Worm (Caenorhabditis elegans): ENCODE results near the gene Y54E2A.4.

Gene Y54E2A.4

DNA sequence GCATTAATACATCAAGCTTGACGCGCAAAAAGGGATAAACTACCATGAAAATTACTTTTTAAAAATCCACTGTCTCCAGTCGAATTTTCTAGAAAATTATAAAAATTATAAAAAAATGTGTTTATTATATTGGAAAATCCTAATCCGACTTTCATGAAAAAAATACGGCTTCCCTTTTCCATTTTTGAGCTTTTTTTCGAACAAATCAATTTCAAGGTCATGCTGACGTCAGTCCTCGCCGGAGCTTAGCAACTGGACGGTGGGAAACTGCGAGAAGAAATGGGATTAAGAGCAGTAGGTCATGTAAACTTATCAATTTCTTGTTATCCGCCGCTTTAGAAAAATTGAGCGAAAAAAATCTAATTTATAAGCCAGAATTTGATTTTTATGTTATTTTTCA lies 9.3 kb upstream of the Y54E2A.4 start:
- TF ChIP-seq nhr-237 (tag; optimal IDR thresholded peaks at IDR 0.05) (no peak), hmg-11 (tag; optimal IDR thresholded peaks at IDR 0.05) (no peak), nhr-67 (tag; optimal IDR thresholded peaks at IDR 0.05) (no peak), nhr-12 (tag; optimal IDR thresholded peaks at IDR 0.05) (no peak), fkh-10 (GFP tag; optimal IDR thresholded peaks at IDR 0.05) (no peak), nhr-25 (tag; optimal IDR thresholded peaks at IDR 0.05) (no peak), nhr-43 (tag; optimal IDR thresholded peaks at IDR 0.05; ENCODE audit: poor library complexity, severe bottlenecking) (no peak), nhr-11 (tag; optimal IDR thresholded peaks at IDR 0.05) (no peak), lin-15B (tag; optimal IDR thresholded peaks at IDR 0.05) (no peak), egl-27 (tag; optimal IDR thresholded peaks at IDR 0.05) (no peak), daf-12 (tag; optimal IDR thresholded peaks at IDR 0.05) (no peak), ztf-11 (tag; optimal IDR thresholded peaks at IDR 0.05) (no peak), lsy-12 (tag; optimal IDR thresholded peaks at IDR 0.05) (no peak), egl-5 (tag; optimal IDR thresholded peaks at IDR 0.05) (no peak), nhr-76 (tag; optimal IDR thresholded peaks at IDR 0.05) (no peak), ama-1 (optimal IDR thresholded peaks at IDR 0.05) (no peak), ceh-82 (tag; optimal IDR thresholded peaks at IDR 0.05) (no peak), fos-1 (tag; optimal IDR thresholded peaks at IDR 0.05) (no peak), jun-1 (tag; optimal IDR thresholded peaks at IDR 0.05) (no peak), ZK546.5 (tag; optimal IDR thresholded peaks at IDR 0.05) (no peak)

DNA sequence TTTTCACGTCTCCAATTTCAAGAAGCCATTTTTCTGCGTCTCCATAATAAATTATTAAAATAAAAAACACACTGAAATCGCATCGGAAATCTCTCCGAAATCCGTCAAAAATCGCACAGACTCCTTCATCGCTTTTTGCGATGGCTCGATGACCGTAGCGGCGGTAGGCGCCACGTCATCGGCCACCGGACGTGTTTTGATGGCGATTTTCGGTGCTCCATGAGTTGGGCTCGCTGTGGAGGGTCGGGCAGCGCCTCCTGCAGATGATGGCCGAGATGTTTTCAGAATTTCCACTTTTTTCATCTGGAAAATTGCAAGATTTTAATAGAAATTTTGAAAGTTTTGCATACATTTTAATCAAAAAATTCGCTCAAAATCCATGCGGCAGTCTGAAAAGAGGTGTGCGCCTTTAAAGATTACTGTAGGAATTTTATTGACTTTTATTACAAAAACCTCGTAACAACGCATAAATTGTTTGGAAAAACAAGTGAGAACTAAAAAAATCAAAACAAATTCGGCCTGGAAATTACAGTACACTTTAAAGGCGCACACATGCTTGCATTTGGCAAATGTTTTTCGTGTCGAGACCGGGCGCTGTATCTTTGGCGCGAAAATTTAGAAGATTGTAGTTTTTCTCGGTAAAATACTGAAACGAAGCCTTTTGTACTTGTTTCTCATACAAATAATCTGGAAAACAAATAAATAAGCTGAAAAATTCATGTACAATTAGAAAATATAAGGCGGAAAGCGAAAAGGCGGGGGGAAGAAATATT lies 2.0 kb upstream of the Y54E2A.4 start, which contains the start of gene smg-9:
Gene smg-9 (minus strand): TSS at position 663 of the 773 bp plus-strand sequence.
- TF ChIP-seq skn-1 (tag; optimal IDR thresholded peaks at IDR 0.05) (no peak), eor-1 (tag; optimal IDR thresholded peaks at IDR 0.05) (no peak), lin-15B (tag; optimal IDR thresholded peaks at IDR 0.05) (no peak), ceh-16 (tag; optimal IDR thresholded peaks at IDR 0.05) (no peak), nhr-25 (tag; optimal IDR thresholded peaks at IDR 0.05) (no peak), nhr-76 (tag; optimal IDR thresholded peaks at IDR 0.05) (no peak), nhr-23 (tag; optimal IDR thresholded peaks at IDR 0.05) (no peak), pqm-1 (tag; optimal IDR thresholded peaks at IDR 0.05) (no peak), lin-39 (tag; optimal IDR thresholded peaks at IDR 0.05) (no peak)

DNA sequence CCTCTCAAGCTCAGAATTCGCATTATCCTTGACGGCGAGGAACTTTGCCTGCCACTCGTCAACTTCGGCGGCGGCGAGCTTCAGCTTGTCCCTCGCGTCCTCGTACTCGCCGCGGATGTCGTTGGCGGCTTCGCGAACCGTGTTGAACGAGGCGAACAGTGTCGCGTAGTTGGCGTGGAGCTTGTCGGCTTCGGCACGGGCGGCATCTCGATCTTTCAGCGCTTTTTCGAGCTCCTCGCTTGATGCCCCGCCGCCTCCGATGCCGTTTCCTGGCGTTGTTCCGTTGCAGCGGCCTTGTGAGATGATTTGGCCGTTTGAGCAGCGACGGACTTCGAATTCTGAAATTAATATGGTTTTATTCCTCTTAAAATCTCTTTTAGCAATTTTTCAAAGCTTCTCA lies 1.2 kb upstream of the Y54E2A.4 start:
- TF ChIP-seq ztf-4 (tag; optimal IDR thresholded peaks at IDR 0.05), result no peak
- no peak for TF ChIP-seq eor-1 (tag; optimal IDR thresholded peaks at IDR 0.05)
- TF ChIP-seq unc-39 (tag; optimal IDR thresholded peaks at IDR 0.05), result no peak
- no peak for TF ChIP-seq nhr-12 (tag; optimal IDR thresholded peaks at IDR 0.05)
- no peak for TF ChIP-seq nhr-25 (tag; optimal IDR thresholded peaks at IDR 0.05)
- TF ChIP-seq nhr-77 (tag; optimal IDR thresholded peaks at IDR 0.05), result no peak
- no peak for TF ChIP-seq aly-2 (tag; optimal IDR thresholded peaks at IDR 0.05)
- TF ChIP-seq daf-12 (tag; optimal IDR thresholded peaks at IDR 0.05), result no peak
- TF ChIP-seq nhr-23 (tag; optimal IDR thresholded peaks at IDR 0.05), result no peak
- no peak for TF ChIP-seq snpc-4 (tag; optimal IDR thresholded peaks at IDR 0.05)
- no peak for TF ChIP-seq zag-1 (tag; optimal IDR thresholded peaks at IDR 0.05)
- TF ChIP-seq ceh-16 (tag; optimal IDR thresholded peaks at IDR 0.05), result no peak

DNA sequence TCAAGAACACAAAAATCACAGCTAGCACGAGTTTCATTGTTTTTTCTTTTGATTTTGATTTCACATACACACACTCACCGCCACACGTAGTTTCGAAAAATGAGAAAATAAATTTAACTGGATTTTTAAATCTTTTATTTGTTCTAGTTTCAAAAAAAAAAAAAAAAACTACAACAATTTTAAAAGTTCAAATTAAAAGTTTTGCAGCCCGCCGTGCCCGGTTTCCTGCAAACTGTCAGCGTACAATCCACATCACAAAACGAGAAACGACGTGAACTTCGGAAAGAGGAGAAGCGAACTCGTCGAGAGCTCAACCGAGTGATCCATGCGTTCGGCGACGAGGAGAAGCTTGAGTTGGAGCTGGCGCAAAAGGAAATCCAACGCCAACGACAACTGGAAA lies 3.3 kb downstream of the Y54E2A.4 start, which contains the start of gene Y54E2A.5:
Gene Y54E2A.5 (minus strand): TSS at position 101 of the 400 bp plus-strand sequence.
- TF ChIP-seq nhr-11 (tag; optimal IDR thresholded peaks at IDR 0.05), result no peak
- TF ChIP-seq hmg-11 (tag; optimal IDR thresholded peaks at IDR 0.05), result no peak
- no peak for TF ChIP-seq egl-5 (tag; optimal IDR thresholded peaks at IDR 0.05)
- no peak for TF ChIP-seq R02D3.7 (tag; optimal IDR thresholded peaks at IDR 0.05)
- TF ChIP-seq fkh-2 (tag; optimal IDR thresholded peaks at IDR 0.05), result no peak
- TF ChIP-seq zag-1 (tag; optimal IDR thresholded peaks at IDR 0.05), result no peak
- no peak for TF ChIP-seq sea-2 (GFP tag; optimal IDR thresholded peaks at IDR 0.05)
- no peak for TF ChIP-seq mdl-1 (tag; optimal IDR thresholded peaks at IDR 0.05)
- no peak for TF ChIP-seq mml-1 (tag; optimal IDR thresholded peaks at IDR 0.05)
- no peak for TF ChIP-seq unc-39 (tag; optimal IDR thresholded peaks at IDR 0.05)
- TF ChIP-seq daf-12 (tag; optimal IDR thresholded peaks at IDR 0.05), result no peak
- no peak for TF ChIP-seq ceh-28 (tag; optimal IDR thresholded peaks at IDR 0.05)
- no peak for TF ChIP-seq nhr-67 (tag; optimal IDR thresholded peaks at IDR 0.05)
- no peak for TF ChIP-seq elt-3 (tag; optimal IDR thresholded peaks at IDR 0.05)
- no peak for TF ChIP-seq skn-1 (tag; optimal IDR thresholded peaks at IDR 0.05)
- TF ChIP-seq fos-1 (tag; optimal IDR thresholded peaks at IDR 0.05), result no peak
- TF ChIP-seq elt-2 (tag; optimal IDR thresholded peaks at IDR 0.05), result no peak
- no peak for TF ChIP-seq lin-15B (tag; optimal IDR thresholded peaks at IDR 0.05)
- no peak for TF ChIP-seq lin-39 (tag; optimal IDR thresholded peaks at IDR 0.05)

Data from whole organism, L3 larva.